Worm (Caenorhabditis elegans): ENCODE data around the gene T23F6.3.

The T23F6.3 gene

ce11 chrIV:12689709-12690142, 34.8 kb downstream of the T23F6.3 start:
- TF ChIP-seq pqm-1 (tag; optimal IDR thresholded peaks at IDR 0.05) (peak; percentile 91), nhr-25 (tag; optimal IDR thresholded peaks at IDR 0.05) (no peak), nhr-28 (tag; optimal IDR thresholded peaks at IDR 0.05) (no peak), nfya-1 (tag; optimal IDR thresholded peaks at IDR 0.05; ENCODE audit: insufficient read depth) (no peak), fos-1 (tag; optimal IDR thresholded peaks at IDR 0.05) (no peak), elt-1 (tag; optimal IDR thresholded peaks at IDR 0.05) (no peak), nhr-23 (tag; optimal IDR thresholded peaks at IDR 0.05) (no peak), jun-1 (tag; optimal IDR thresholded peaks at IDR 0.05) (peak; percentile 53), zag-1 (tag; optimal IDR thresholded peaks at IDR 0.05) (no peak), tbx-2 (tag; optimal IDR thresholded peaks at IDR 0.05) (no peak), lsy-12 (tag; optimal IDR thresholded peaks at IDR 0.05) (no peak), elt-2 (tag; optimal IDR thresholded peaks at IDR 0.05) (peak; percentile 99), ZK546.5 (tag; optimal IDR thresholded peaks at IDR 0.05) (no peak), nhr-12 (tag; optimal IDR thresholded peaks at IDR 0.05) (no peak), ceh-82 (tag; optimal IDR thresholded peaks at IDR 0.05) (no peak), eor-1 (tag; optimal IDR thresholded peaks at IDR 0.05) (no peak), pha-4 (tag; optimal IDR thresholded peaks at IDR 0.05) (peak; percentile 34), ceh-9 (tag; optimal IDR thresholded peaks at IDR 0.05) (no peak), ama-1 (optimal IDR thresholded peaks at IDR 0.05) (no peak), ceh-16 (tag; optimal IDR thresholded peaks at IDR 0.05) (no peak), lin-15B (tag; optimal IDR thresholded peaks at IDR 0.05) (no peak), snpc-4 (tag; optimal IDR thresholded peaks at IDR 0.05) (no peak)

ce11 chrIV:12689292-12689691, 35.3 kb downstream of the T23F6.3 start:
- TF ChIP-seq mml-1 (tag; optimal IDR thresholded peaks at IDR 0.05) (no peak), pha-4 (tag; optimal IDR thresholded peaks at IDR 0.05) (no peak), sea-2 (GFP tag; optimal IDR thresholded peaks at IDR 0.05) (no peak), fkh-2 (tag; optimal IDR thresholded peaks at IDR 0.05) (no peak), ZK546.5 (tag; optimal IDR thresholded peaks at IDR 0.05) (no peak), elt-3 (tag; optimal IDR thresholded peaks at IDR 0.05) (no peak), eor-1 (tag; optimal IDR thresholded peaks at IDR 0.05) (no peak), nhr-77 (tag; optimal IDR thresholded peaks at IDR 0.05) (no peak), ama-1 (optimal IDR thresholded peaks at IDR 0.05) (no peak), ceh-9 (tag; optimal IDR thresholded peaks at IDR 0.05) (no peak), jun-1 (tag; optimal IDR thresholded peaks at IDR 0.05) (no peak), elt-2 (tag; optimal IDR thresholded peaks at IDR 0.05) (no peak), nhr-43 (tag; optimal IDR thresholded peaks at IDR 0.05; ENCODE audit: poor library complexity, severe bottlenecking) (no peak), ztf-11 (tag; optimal IDR thresholded peaks at IDR 0.05) (no peak)

ce11 chrIV:12688370-12688769, 36.2 kb downstream of the T23F6.3 start, which contains the start of gene T23B5.3:
Gene T23B5.3, plus strand, starts transcription at chrIV:12688670.
- TF ChIP-seq elt-2 (tag; optimal IDR thresholded peaks at IDR 0.05) (no peak), lin-15B (tag; optimal IDR thresholded peaks at IDR 0.05) (no peak), lin-39 (tag; optimal IDR thresholded peaks at IDR 0.05) (no peak), elt-3 (tag; optimal IDR thresholded peaks at IDR 0.05) (no peak), elt-1 (tag; optimal IDR thresholded peaks at IDR 0.05) (no peak), nfya-1 (tag; optimal IDR thresholded peaks at IDR 0.05; ENCODE audit: insufficient read depth) (no peak), ceh-28 (tag; optimal IDR thresholded peaks at IDR 0.05) (no peak), nhr-12 (tag; optimal IDR thresholded peaks at IDR 0.05) (no peak), nhr-28 (tag; optimal IDR thresholded peaks at IDR 0.05) (no peak)

ce11 chrIV:12685827-12686226, 38.7 kb downstream of the T23F6.3 start:
- TF ChIP-seq ztf-4 (tag; optimal IDR thresholded peaks at IDR 0.05) = no peak
- TF ChIP-seq egl-27 (tag; optimal IDR thresholded peaks at IDR 0.05) = no peak
- no peak for TF ChIP-seq elt-3 (tag; optimal IDR thresholded peaks at IDR 0.05)

ce11 chrIV:12684826-12685594, 39.5 kb downstream of the T23F6.3 start:
- TF ChIP-seq aly-2 (tag; optimal IDR thresholded peaks at IDR 0.05) (no peak), ceh-28 (tag; optimal IDR thresholded peaks at IDR 0.05) (no peak), unc-39 (tag; optimal IDR thresholded peaks at IDR 0.05) (no peak), ceh-16 (tag; optimal IDR thresholded peaks at IDR 0.05) (no peak), nhr-25 (tag; optimal IDR thresholded peaks at IDR 0.05) (no peak), egl-27 (tag; optimal IDR thresholded peaks at IDR 0.05) (no peak), ZK546.5 (tag; optimal IDR thresholded peaks at IDR 0.05) (no peak), ztf-11 (tag; optimal IDR thresholded peaks at IDR 0.05) (no peak), nfya-1 (tag; optimal IDR thresholded peaks at IDR 0.05; ENCODE audit: insufficient read depth) (no peak), nhr-237 (tag; optimal IDR thresholded peaks at IDR 0.05) (no peak), unc-62 (GFP tag; optimal IDR thresholded peaks at IDR 0.05) (no peak), fkh-10 (GFP tag; optimal IDR thresholded peaks at IDR 0.05) (no peak), sea-2 (GFP tag; optimal IDR thresholded peaks at IDR 0.05) (no peak), R02D3.7 (tag; optimal IDR thresholded peaks at IDR 0.05) (no peak)

Data from whole organism, L3 larva.